Worm (Caenorhabditis elegans) whole organism, L4/young adult: ENCODE data around the gene Y67D2.5.

Source experiments
- W03F9.2 ChIP-seq: fragments of 150-350 bp; optimal IDR thresholded peaks from 2 replicates; lab custom pipeline; 2014; ENCODE audit warnings: missing biosample characterization, missing genetic modification characterization
- dao-5 ChIP-seq: sonication (generic microtip); optimal IDR thresholded peaks from 2 replicates; lab custom pipeline; 2016; ENCODE audit warnings: missing genotype, missing genetic modification characterization, moderate library complexity, missing compliant biosample characterization
- him-1 ChIP-seq: sonication (generic microtip); optimal IDR thresholded peaks from 2 replicates; lab custom pipeline; 2016; ENCODE audit warnings: missing genotype, missing genetic modification reagents, missing genetic modification characterization, missing compliant biosample characterization

- peak; percentile 23 for TF ChIP-seq W03F9.2 (tag; lab: Kevin White, UChicago)
- no peak for TF ChIP-seq dao-5 (tag; lab: Kevin White, UChicago)
- TF ChIP-seq him-1 (tag; lab: Kevin White, UChicago), result no peak
Observed at ce11 chrIII:1540100-1540695, at the start of gene Y67D2.5, which contains the start of gene cisd-3.2.
